Fruit fly (Drosophila melanogaster): ENCODE data around the gene ogre.

DNA sequence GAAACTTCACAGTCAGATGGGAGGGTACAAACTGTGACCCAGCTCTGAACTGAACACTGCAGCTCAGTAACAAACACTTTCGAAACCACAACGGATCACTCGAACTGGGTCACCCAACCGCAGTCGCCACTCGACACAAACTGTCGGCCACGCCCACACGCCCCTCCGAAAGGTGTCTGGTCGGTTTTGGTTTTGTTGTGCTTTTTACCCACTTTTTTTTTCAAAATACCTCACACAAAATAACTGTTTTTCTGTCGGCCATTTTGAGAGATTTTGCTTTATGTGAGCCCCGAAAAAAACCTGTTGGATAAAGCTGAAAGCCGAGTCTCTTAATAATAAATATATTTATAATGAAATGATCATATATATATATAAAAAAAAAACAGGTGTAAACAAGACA, at the start of gene ogre:
- TF ChIP-seq Eip78C (GFP tag), result no peak
- TF ChIP-seq Smox (GFP tag; optimal IDR thresholded peaks at IDR 0.05), result no peak
- TF ChIP-seq Ets21C (GFP tag; optimal IDR thresholded peaks at IDR 0.05), result no peak
- TF ChIP-seq CG1621 (tag; optimal IDR thresholded peaks at IDR 0.05), result no peak
- no peak for TF ChIP-seq cyc (GFP tag; optimal IDR thresholded peaks at IDR 0.05)
